Worm (Caenorhabditis elegans) whole organism, L1 larva: ENCODE results near the gene srt-20.
"Not testable (repeated sequence)": the region's sequence is repeated elsewhere in the genome, so short reads cannot be mapped to it uniquely, and the experiment has no call there.

Source experiments
- ceh-82 ChIP-seq, 3 experiments: fragments of 150-350 bp in 1 of 3; sonication (generic microtip) in 2 of 3; optimal IDR thresholded peaks; 2 replicates each; lab custom pipeline; 2014 to 2017; ENCODE audit warnings: missing biosample characterization in 3 of 3, missing genetic modification characterization in 3 of 3
- egl-27 ChIP-seq, 2 experiments: fragments of 150-350 bp in 1 of 2; sonication (generic microtip); optimal IDR thresholded peaks; 3 replicates each; lab custom pipeline; 2017 to 2018; ENCODE audit warnings: missing biosample characterization in 2 of 2, missing genetic modification characterization in 2 of 2, missing genetic modification reagents in 2 of 2
- lsy-2 ChIP-seq, 2 experiments: fragments of 150-350 bp; optimal IDR thresholded peaks; 2 replicates each; lab custom pipeline; 2014; ENCODE audit warnings: missing biosample characterization in 2 of 2, missing genetic modification characterization in 2 of 2
- mdl-1 ChIP-seq, 2 experiments: fragments of 150-350 bp; optimal IDR thresholded peaks; 2 replicates each; lab custom pipeline; 2014 to 2017; ENCODE audit warnings: missing biosample characterization in 2 of 2, missing genetic modification characterization in 2 of 2, inconsistent platforms in 1 of 2
- nhr-90 ChIP-seq: sonication (generic microtip); optimal IDR thresholded peaks from 2 replicates; lab custom pipeline; 2016; ENCODE audit warnings: mild to moderate bottlenecking, missing genetic modification characterization, missing compliant biosample characterization; ENCODE audit not compliant: poor library complexity
- pqm-1 ChIP-seq: sonication (generic microtip); optimal IDR thresholded peaks from 3 replicates; lab custom pipeline; 2017; ENCODE audit warnings: missing biosample characterization, missing genetic modification characterization
- sox-4 ChIP-seq: sonication (generic microtip); optimal IDR thresholded peaks from 2 replicates; lab custom pipeline; 2016; ENCODE audit warnings: missing genetic modification characterization, missing compliant biosample characterization
- unc-130 ChIP-seq: fragments of 150-350 bp; optimal IDR thresholded peaks from 2 replicates; lab custom pipeline; 2017; ENCODE audit warnings: missing biosample characterization, missing genetic modification characterization, inconsistent platforms
- zip-4 ChIP-seq: fragments of 200-800 bp; sonication (Bioruptor generic); optimal IDR thresholded peaks from 2 replicates; lab custom pipeline; 2018; ENCODE audit warnings: mild to moderate bottlenecking, missing genetic modification characterization, moderate library complexity, missing compliant biosample characterization

- not testable (repeated sequence) for TF ChIP-seq lsy-2 (tag; optimal IDR thresholded peaks at IDR 0.05; lab: Kevin White, UChicago); zip-4 (GFP tag; lab: Kevin White, UChicago); unc-130 (tag; lab: Kevin White, UChicago); nhr-90 (tag; lab: Kevin White, UChicago); egl-27 (tag; optimal IDR thresholded peaks at IDR 0.05; lab: Kevin White, UChicago); ceh-82 (tag; optimal IDR thresholded peaks at IDR 0.05; lab: Kevin White, UChicago); pqm-1 (tag; lab: Kevin White, UChicago); sox-4 (tag; lab: Kevin White, UChicago); mdl-1 (tag; optimal IDR thresholded peaks at IDR 0.05; lab: Kevin White, UChicago)
These were observed at the start of gene srt-20 for ce11 chrV:4278735-4279134.
